Fruit fly (Drosophila melanogaster) whole organism, adult: ENCODE data around the gene CG4942.

Source experiments
- CG11617 ChIP-seq: fragments of 200-800 bp; sonication (Bioruptor generic); optimal IDR thresholded peaks from 2 replicates; lab custom pipeline; 2017; ENCODE audit warnings: mild to moderate bottlenecking, missing biosample characterization, missing genetic modification reagents, missing genetic modification characterization
- CG12768 ChIP-seq: fragments of 200-800 bp; sonication (Bioruptor generic); optimal IDR thresholded peaks from 2 replicates; lab custom pipeline; 2017; ENCODE audit warnings: missing biosample characterization, missing genetic modification characterization, mild to moderate bottlenecking, moderate library complexity, missing genetic modification reagents
- CG14711 ChIP-seq: fragments of 200-800 bp; sonication (Bioruptor generic); optimal IDR thresholded peaks from 2 replicates; lab custom pipeline; 2018; ENCODE audit warnings: missing biosample characterization, mild to moderate bottlenecking, missing genetic modification characterization, moderate library complexity
- CG1620 ChIP-seq: fragments of 200-800 bp; sonication (Bioruptor generic); optimal IDR thresholded peaks from 2 replicates; lab custom pipeline; 2016; ENCODE audit warnings: missing biosample characterization, missing genetic modification characterization
- CG33017 ChIP-seq: fragments of 200-800 bp; sonication (Bioruptor generic); optimal IDR thresholded peaks from 2 replicates; lab custom pipeline; 2018; ENCODE audit warnings: missing biosample characterization, mild to moderate bottlenecking, missing genetic modification characterization, moderate library complexity
- CG5204 ChIP-seq: fragments of 200-800 bp; sonication (Bioruptor generic); optimal IDR thresholded peaks from 2 replicates; lab custom pipeline; 2016; ENCODE audit warnings: missing biosample characterization, missing genetic modification characterization
- CG7045 ChIP-seq: fragments of 200-800 bp; sonication (Bioruptor generic); optimal IDR thresholded peaks from 2 replicates; lab custom pipeline; 2017; ENCODE audit warnings: missing biosample characterization, mild to moderate bottlenecking, missing genetic modification characterization
- CG7101 ChIP-seq: fragments of 200-800 bp; sonication (Bioruptor generic); optimal IDR thresholded peaks from 2 replicates; lab custom pipeline; 2018; ENCODE audit warnings: missing biosample characterization, mild to moderate bottlenecking, missing genetic modification characterization, moderate library complexity
- Clk ChIP-seq: fragments of 200-800 bp; sonication (Bioruptor generic); optimal IDR thresholded peaks from 2 replicates; lab custom pipeline; 2017; ENCODE audit warnings: missing biosample characterization, missing genetic modification characterization
- Crg-1 ChIP-seq: fragments of 200-800 bp; sonication (Bioruptor generic); optimal IDR thresholded peaks from 2 replicates; lab custom pipeline; 2016; ENCODE audit warnings: missing biosample characterization, missing genetic modification characterization
- Hr96 ChIP-seq: fragments of 200-800 bp; sonication (Bioruptor generic); optimal IDR thresholded peaks from 2 replicates; lab custom pipeline; 2016; ENCODE audit warnings: missing biosample characterization, missing genetic modification characterization
- Mnt ChIP-seq: fragments of 200-800 bp; sonication (Bioruptor generic); optimal IDR thresholded peaks from 2 replicates; lab custom pipeline; 2016; ENCODE audit warnings: missing biosample characterization, mild to moderate bottlenecking, missing genetic modification characterization
- bab1 ChIP-seq: fragments of 200-800 bp; sonication (Bioruptor generic); optimal IDR thresholded peaks from 3 replicates; lab custom pipeline; 2019; ENCODE audit warnings: missing biosample characterization, mild to moderate bottlenecking, missing genetic modification characterization, moderate library complexity
- cic ChIP-seq: fragments of 200-800 bp; sonication (Bioruptor generic); optimal IDR thresholded peaks from 2 replicates; lab custom pipeline; 2017; ENCODE audit warnings: missing biosample characterization, mild to moderate bottlenecking, missing genetic modification characterization, moderate library complexity
- cnc ChIP-seq, 2 experiments: fragments of >200 bp; optimal IDR thresholded peaks; 2 replicates each; lab custom pipeline; 2017
- kay ChIP-seq: fragments of 200-800 bp; sonication (Bioruptor generic); peaks from one replicate; lab custom pipeline; 2016; ENCODE audit warnings: missing biosample characterization, missing genetic modification characterization, borderline replicate concordance
- ovo ChIP-seq: fragments of 200-800 bp; sonication (Bioruptor generic); optimal IDR thresholded peaks from 2 replicates; lab custom pipeline; 2016; ENCODE audit warnings: missing biosample characterization, missing genetic modification characterization
- pad ChIP-seq: fragments of 200-800 bp; sonication (Bioruptor generic); optimal IDR thresholded peaks from 3 replicates; lab custom pipeline; 2017; ENCODE audit warnings: missing biosample characterization, missing genetic modification characterization, mild to moderate bottlenecking, moderate library complexity, missing genetic modification reagents
- tj ChIP-seq: fragments of 200-800 bp; sonication (Bioruptor generic); optimal IDR thresholded peaks from 3 replicates; lab custom pipeline; 2017; ENCODE audit warnings: missing biosample characterization, mild to moderate bottlenecking, missing genetic modification characterization, moderate library complexity
- toe ChIP-seq: fragments of 200-800 bp; sonication (Bioruptor generic); optimal IDR thresholded peaks from 2 replicates; lab custom pipeline; 2016; ENCODE audit warnings: missing biosample characterization, missing genetic modification characterization

The CG4942 gene

dm6 chr3L:9072731-9073385, at the start of gene CG4942, which contains the start of gene CG4911:
CG4942 (plus strand) TSS chr3L:9073105.
CG4911 (minus strand) TSS chr3L:9072731.
- no peak for TF ChIP-seq bab1 (GFP tag; lab: Kevin White, UChicago)
- peak; percentile 62 for TF ChIP-seq CG14711 (tag; lab: Kevin White, UChicago)
- peak; percentile 26 for TF ChIP-seq ovo (GFP tag; lab: Kevin White, UChicago)
- TF ChIP-seq Clk (GFP tag; lab: Kevin White, UChicago): peak; percentile 45
- no peak for TF ChIP-seq CG33017
- TF ChIP-seq CG12768: peak; percentile 46
- peak; percentile 63 for TF ChIP-seq CG5204 (GFP tag; lab: Kevin White, UChicago)
- no peak for TF ChIP-seq kay
- peak; percentile 56 for TF ChIP-seq CG7101
- peak; percentile 32 for TF ChIP-seq tj (GFP tag; lab: Kevin White, UChicago)
- no peak for TF ChIP-seq cnc (optimal IDR thresholded peaks at IDR 0.05; lab: Kevin White, UChicago)
- TF ChIP-seq CG7045: peak; percentile 74
- TF ChIP-seq cic (GFP tag; lab: Kevin White, UChicago): peak; percentile 57
- peak; percentile 66 for TF ChIP-seq Crg-1
- TF ChIP-seq Hr96: peak; percentile 76
- peak; percentile 46 for TF ChIP-seq CG11617 (GFP tag; lab: Kevin White, UChicago)
- peak; percentile 73 for TF ChIP-seq CG1620 (GFP tag; lab: Kevin White, UChicago)
- no peak for TF ChIP-seq pad
- peak; percentile 28 for TF ChIP-seq toe (GFP tag; lab: Kevin White, UChicago)
- TF ChIP-seq Mnt (GFP tag; lab: Kevin White, UChicago): peak; percentile 4

dm6 chr3L:9023627-9024026, 49.3 kb upstream of the CG4942 start:
- TF ChIP-seq Clk (GFP tag; lab: Kevin White, UChicago) (no peak), kay (peak; percentile 18)

- TF ChIP-seq CG12768 (no peak), Hr96 (no peak), cic (GFP tag; lab: Kevin White, UChicago) (no peak), tj (GFP tag; lab: Kevin White, UChicago) (no peak), Crg-1 (no peak), ovo (GFP tag; lab: Kevin White, UChicago) (no peak), CG11617 (GFP tag; lab: Kevin White, UChicago) (no peak), toe (GFP tag; lab: Kevin White, UChicago) (no peak)
These were observed 48.2 kb upstream of the CG4942 start for dm6 chr3L:9024741-9025140.

dm6 chr3L:9025178-9025577, 47.7 kb upstream of the CG4942 start:
- no peak for TF ChIP-seq cic (GFP tag; lab: Kevin White, UChicago)
- TF ChIP-seq kay: no peak
- TF ChIP-seq CG11617 (GFP tag; lab: Kevin White, UChicago): no peak
- TF ChIP-seq Hr96: no peak
- no peak for TF ChIP-seq cnc (optimal IDR thresholded peaks at IDR 0.05; lab: Kevin White, UChicago)
- no peak for TF ChIP-seq CG12768
- TF ChIP-seq Crg-1: no peak
- no peak for TF ChIP-seq toe (GFP tag; lab: Kevin White, UChicago)

dm6 chr3L:9025680-9026079, 47.2 kb upstream of the CG4942 start:
- TF ChIP-seq Crg-1: no peak
- TF ChIP-seq bab1 (GFP tag; lab: Kevin White, UChicago): no peak
- TF ChIP-seq toe (GFP tag; lab: Kevin White, UChicago): no peak
- TF ChIP-seq CG7045: no peak
- TF ChIP-seq cic (GFP tag; lab: Kevin White, UChicago): no peak
- TF ChIP-seq CG12768: no peak
- TF ChIP-seq CG7101: no peak
- no peak for TF ChIP-seq CG1620 (GFP tag; lab: Kevin White, UChicago)
- no peak for TF ChIP-seq pad
- no peak for TF ChIP-seq tj (GFP tag; lab: Kevin White, UChicago)
- no peak for TF ChIP-seq Hr96
- no peak for TF ChIP-seq ovo (GFP tag; lab: Kevin White, UChicago)
- no peak for TF ChIP-seq CG11617 (GFP tag; lab: Kevin White, UChicago)
- TF ChIP-seq CG5204 (GFP tag; lab: Kevin White, UChicago): no peak
- TF ChIP-seq CG14711 (tag; lab: Kevin White, UChicago): no peak
- TF ChIP-seq cnc (optimal IDR thresholded peaks at IDR 0.05; lab: Kevin White, UChicago): no peak
- TF ChIP-seq kay: no peak
- no peak for TF ChIP-seq Clk (GFP tag; lab: Kevin White, UChicago)
- TF ChIP-seq CG33017: no peak
- TF ChIP-seq Mnt (GFP tag; lab: Kevin White, UChicago): no peak

dm6 chr3L:9026568-9026967, 46.3 kb upstream of the CG4942 start:
- TF ChIP-seq cic (GFP tag; lab: Kevin White, UChicago) (no peak), Mnt (GFP tag; lab: Kevin White, UChicago) (no peak), tj (GFP tag; lab: Kevin White, UChicago) (no peak), CG14711 (tag; lab: Kevin White, UChicago) (no peak), CG11617 (GFP tag; lab: Kevin White, UChicago) (no peak), CG5204 (GFP tag; lab: Kevin White, UChicago) (no peak), CG33017 (no peak), kay (no peak), Crg-1 (no peak), CG7101 (no peak), Clk (GFP tag; lab: Kevin White, UChicago) (no peak), ovo (GFP tag; lab: Kevin White, UChicago) (no peak), Hr96 (no peak), toe (GFP tag; lab: Kevin White, UChicago) (no peak), CG12768 (no peak), CG1620 (GFP tag; lab: Kevin White, UChicago) (no peak)
